Worm (Caenorhabditis elegans) whole organism, early embryonic: ENCODE data around the gene F20G2.5.

Experiments
- B0310.2 ChIP-seq: sonication (generic microtip); optimal IDR thresholded peaks from 2 replicates; lab custom pipeline; 2016; ENCODE audit warnings: mild to moderate bottlenecking, missing genetic modification characterization, missing compliant biosample characterization
- F13C5.2 ChIP-seq: sonication (generic microtip); optimal IDR thresholded peaks from 2 replicates; lab custom pipeline; 2017; ENCODE audit warnings: mild to moderate bottlenecking, missing genetic modification characterization, inconsistent platforms, missing compliant biosample characterization
- aly-1 ChIP-seq: sonication (generic microtip); optimal IDR thresholded peaks from 2 replicates; lab custom pipeline; 2016; ENCODE audit warnings: missing genetic modification characterization, missing compliant biosample characterization
- ama-1 ChIP-seq: fragments of 150-350 bp; optimal IDR thresholded peaks from 2 replicates; lab custom pipeline; 2014
- ceh-13 ChIP-seq: fragments of 200-800 bp; sonication (Bioruptor generic); optimal IDR thresholded peaks from 2 replicates; lab custom pipeline; 2018; ENCODE audit warnings: mild to moderate bottlenecking, missing genetic modification characterization, missing compliant biosample characterization
- ceh-36 ChIP-seq: sonication (generic microtip); optimal IDR thresholded peaks from 2 replicates; lab custom pipeline; 2016; ENCODE audit warnings: missing genetic modification characterization, inconsistent platforms, missing compliant biosample characterization
- ets-7 ChIP-seq: sonication (generic microtip); optimal IDR thresholded peaks from 2 replicates; lab custom pipeline; 2016; ENCODE audit warnings: missing genotype, missing genetic modification characterization, missing compliant biosample characterization
- flt-1 ChIP-seq: fragments of 200-800 bp; sonication (Bioruptor generic); IDR thresholded peaks from 2 replicates; pipeline ENCODE4 v1.3.6; 2022; ENCODE audit warnings: missing genetic modification characterization, missing compliant biosample characterization
- hmbx-1 ChIP-seq: sonication (generic microtip); optimal IDR thresholded peaks from 2 replicates; lab custom pipeline; 2016; ENCODE audit warnings: mild to moderate bottlenecking, missing genetic modification characterization, missing compliant biosample characterization
- hmg-4 ChIP-seq: fragments of 200-800 bp; sonication (Bioruptor generic); optimal IDR thresholded peaks from 2 replicates; lab custom pipeline; 2018; ENCODE audit warnings: mild to moderate bottlenecking, missing genetic modification characterization, missing compliant biosample characterization
- hnd-1 ChIP-seq: sonication (generic microtip); optimal IDR thresholded peaks from 2 replicates; lab custom pipeline; 2016; ENCODE audit warnings: missing genetic modification characterization, missing compliant biosample characterization
- pes-1 ChIP-seq: fragments of 200-800 bp; sonication (Bioruptor generic); IDR thresholded peaks from 2 replicates; pipeline ENCODE4 v1.3.6; 2022; ENCODE audit warnings: missing genetic modification reagents, missing genetic modification characterization, missing compliant biosample characterization
- scrt-1 ChIP-seq: fragments of 200-800 bp; sonication (Bioruptor generic); IDR thresholded peaks from 2 replicates; pipeline ENCODE4 v1.3.6; 2022; ENCODE audit warnings: missing genetic modification characterization, missing compliant biosample characterization
- sea-1 ChIP-seq: fragments of 200-800 bp; sonication (Bioruptor generic); conservative IDR thresholded peaks from 2 replicates; pipeline ENCODE4 v1.3.6; 2022; ENCODE audit warnings: missing genetic modification characterization, missing compliant biosample characterization
- tbx-11 ChIP-seq: fragments of 200-800 bp; sonication (Bioruptor generic); IDR thresholded peaks from 2 replicates; pipeline ENCODE4 v1.3.6; 2022; ENCODE audit warnings: missing genetic modification characterization, missing compliant biosample characterization
- tbx-37 ChIP-seq: fragments of 200-800 bp; sonication (Bioruptor generic); conservative IDR thresholded peaks from 2 replicates; pipeline ENCODE4 v1.3.6; 2022; ENCODE audit warnings: missing genetic modification reagents, missing genetic modification characterization, missing compliant biosample characterization
- tra-4 ChIP-seq: sonication (generic microtip); optimal IDR thresholded peaks from 2 replicates; lab custom pipeline; 2017; ENCODE audit warnings: missing genetic modification characterization, missing compliant biosample characterization

The F20G2.5 gene

ce11 chrV:13771209-13771608 is at the start of gene F20G2.5:
TSS of gene F20G2.5 (plus strand) at chrV:13771509.
- TF ChIP-seq flt-1 (no peak), scrt-1 (no peak), B0310.2 (tag; lab: Kevin White, UChicago) (no peak), hnd-1 (tag; lab: Kevin White, UChicago) (no peak)

DNA sequence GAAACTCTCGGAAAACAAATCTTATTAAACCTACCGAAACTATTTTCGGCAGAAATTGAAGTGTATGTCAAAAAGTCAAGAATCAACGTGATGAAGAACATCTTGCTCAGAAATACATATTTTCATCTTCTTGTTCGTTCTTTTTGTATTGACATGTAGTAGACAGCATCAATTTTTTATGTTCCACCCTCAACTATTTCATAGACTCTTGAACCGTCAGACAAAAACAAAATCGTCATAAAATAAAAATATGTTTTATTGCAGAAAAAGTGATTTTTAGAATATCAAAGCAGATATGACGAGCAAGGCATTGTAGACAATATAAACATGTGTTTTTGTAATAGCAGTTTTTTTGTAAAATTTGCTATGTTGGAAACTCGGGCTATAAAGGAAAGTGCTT is 46.5 kb upstream of the F20G2.5 start, which contains the start of gene F35E12.2:
F35E12.2 (minus strand) TSS at position 101 of the 400 bp plus-strand sequence.
- TF ChIP-seq tbx-37 (GFP tag; lab: Robert Waterston, UW) (no peak), ama-1 (lab: Kevin White, UChicago) (no peak), hmg-4 (GFP tag; lab: Kevin White, UChicago) (no peak), sea-1 (GFP tag; lab: Robert Waterston, UW) (no peak), flt-1 (no peak), scrt-1 (no peak), ceh-13 (GFP tag; lab: Kevin White, UChicago) (no peak), ets-7 (tag; lab: Kevin White, UChicago) (no peak), tra-4 (no peak), B0310.2 (tag; lab: Kevin White, UChicago) (no peak)

- TF ChIP-seq sea-1 (GFP tag; lab: Robert Waterston, UW) (no peak), F13C5.2 (tag; lab: Kevin White, UChicago) (no peak), ceh-36 (tag; lab: Kevin White, UChicago) (no peak), hmg-4 (GFP tag; lab: Kevin White, UChicago) (no peak), hnd-1 (tag; lab: Kevin White, UChicago) (no peak), ama-1 (lab: Kevin White, UChicago) (no peak), ets-7 (tag; lab: Kevin White, UChicago) (no peak), scrt-1 (no peak), flt-1 (no peak), B0310.2 (tag; lab: Kevin White, UChicago) (no peak), tra-4 (no peak), ceh-13 (GFP tag; lab: Kevin White, UChicago) (no peak), pes-1 (GFP tag; lab: Robert Waterston, UW) (no peak), hmbx-1 (no peak), tbx-11 (GFP tag; lab: Robert Waterston, UW) (no peak), tbx-37 (GFP tag; lab: Robert Waterston, UW) (no peak), aly-1 (tag; lab: Kevin White, UChicago) (no peak)
Observed at ce11 chrV:13725574-13725973, 45.7 kb upstream of the F20G2.5 start, which contains the start of gene fbxa-181. TSS of gene fbxa-181 (plus strand) at chrV:13725874.

- TF ChIP-seq sea-1 (GFP tag; lab: Robert Waterston, UW) = no peak
- no peak for TF ChIP-seq ets-7 (tag; lab: Kevin White, UChicago)
- TF ChIP-seq B0310.2 (tag; lab: Kevin White, UChicago) = no peak
- TF ChIP-seq ceh-13 (GFP tag; lab: Kevin White, UChicago) = no peak
- TF ChIP-seq flt-1 = no peak
- TF ChIP-seq hnd-1 (tag; lab: Kevin White, UChicago) = no peak
- no peak for TF ChIP-seq hmg-4 (GFP tag; lab: Kevin White, UChicago)
- TF ChIP-seq aly-1 (tag; lab: Kevin White, UChicago) = no peak
- TF ChIP-seq pes-1 (GFP tag; lab: Robert Waterston, UW) = no peak
- no peak for TF ChIP-seq tbx-37 (GFP tag; lab: Robert Waterston, UW)
- TF ChIP-seq scrt-1 = no peak
- no peak for TF ChIP-seq hmbx-1
- no peak for TF ChIP-seq tra-4
- TF ChIP-seq ama-1 (lab: Kevin White, UChicago) = no peak
- no peak for TF ChIP-seq tbx-11 (GFP tag; lab: Robert Waterston, UW)
- TF ChIP-seq ceh-36 (tag; lab: Kevin White, UChicago) = no peak
- TF ChIP-seq F13C5.2 (tag; lab: Kevin White, UChicago) = no peak
Observed at ce11 chrV:13730762-13731161, 40.5 kb upstream of the F20G2.5 start, which contains the start of gene dct-17. TSS of gene dct-17 (minus strand) at chrV:13730784.

DNA sequence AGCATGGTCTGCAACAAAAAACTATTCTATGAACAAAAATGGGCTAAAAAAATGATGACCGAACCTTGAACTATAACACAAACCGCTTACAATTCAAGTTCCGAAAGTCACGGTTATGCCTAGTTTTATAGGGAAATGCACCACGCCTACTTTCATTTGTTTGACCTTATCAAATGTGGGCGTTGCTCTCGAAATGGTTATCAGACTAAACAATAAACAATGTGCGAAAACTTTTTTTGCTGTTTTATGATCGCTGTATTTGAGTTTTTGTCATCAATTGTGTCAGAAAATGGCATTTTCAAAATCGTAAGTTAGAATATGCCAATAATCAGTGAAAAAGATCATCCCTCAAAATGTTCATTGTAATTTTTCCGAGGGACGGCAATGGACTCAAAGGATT is 35.2 kb upstream of the F20G2.5 start, which contains the start of gene F35E12.6:
F35E12.6 (minus strand) TSS at position 101 of the 400 bp plus-strand sequence.
- no peak for TF ChIP-seq hnd-1 (tag; lab: Kevin White, UChicago)
- no peak for TF ChIP-seq pes-1 (GFP tag; lab: Robert Waterston, UW)
- no peak for TF ChIP-seq ceh-36 (tag; lab: Kevin White, UChicago)
- no peak for TF ChIP-seq tra-4
- no peak for TF ChIP-seq F13C5.2 (tag; lab: Kevin White, UChicago)
- no peak for TF ChIP-seq sea-1 (GFP tag; lab: Robert Waterston, UW)
- no peak for TF ChIP-seq B0310.2 (tag; lab: Kevin White, UChicago)
- TF ChIP-seq hmg-4 (GFP tag; lab: Kevin White, UChicago) = no peak

ce11 chrV:13738374-13738773 is 32.9 kb upstream of the F20G2.5 start, which contains the start of gene irg-5:
TSS of gene irg-5 (minus strand) at chrV:13738474.
- TF ChIP-seq ets-7 (tag; lab: Kevin White, UChicago) = no peak
- TF ChIP-seq scrt-1 = no peak
- no peak for TF ChIP-seq tra-4
- TF ChIP-seq pes-1 (GFP tag; lab: Robert Waterston, UW) = no peak
- no peak for TF ChIP-seq ama-1 (lab: Kevin White, UChicago)
- no peak for TF ChIP-seq hmg-4 (GFP tag; lab: Kevin White, UChicago)
- TF ChIP-seq sea-1 (GFP tag; lab: Robert Waterston, UW) = no peak

DNA sequence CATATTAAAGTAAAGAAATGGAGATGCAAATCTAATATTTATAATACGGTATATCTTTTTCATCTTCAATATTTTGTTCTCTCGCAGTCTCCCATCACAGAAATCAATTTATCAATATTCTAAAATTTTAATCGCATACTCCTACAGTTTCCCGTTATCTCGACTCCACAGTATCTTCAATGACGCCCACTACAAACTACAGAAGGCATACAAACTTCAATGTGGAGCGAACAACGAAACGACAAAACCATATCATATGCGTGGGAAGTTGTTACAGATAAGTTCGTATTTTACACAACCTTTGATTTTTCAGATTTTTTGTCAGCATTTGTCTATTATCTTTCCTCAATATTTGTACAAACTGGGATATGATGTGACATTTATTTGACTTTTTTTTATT is 31.4 kb upstream of the F20G2.5 start:
- no peak for TF ChIP-seq aly-1 (tag; lab: Kevin White, UChicago)
- no peak for TF ChIP-seq B0310.2 (tag; lab: Kevin White, UChicago)
- no peak for TF ChIP-seq flt-1

DNA sequence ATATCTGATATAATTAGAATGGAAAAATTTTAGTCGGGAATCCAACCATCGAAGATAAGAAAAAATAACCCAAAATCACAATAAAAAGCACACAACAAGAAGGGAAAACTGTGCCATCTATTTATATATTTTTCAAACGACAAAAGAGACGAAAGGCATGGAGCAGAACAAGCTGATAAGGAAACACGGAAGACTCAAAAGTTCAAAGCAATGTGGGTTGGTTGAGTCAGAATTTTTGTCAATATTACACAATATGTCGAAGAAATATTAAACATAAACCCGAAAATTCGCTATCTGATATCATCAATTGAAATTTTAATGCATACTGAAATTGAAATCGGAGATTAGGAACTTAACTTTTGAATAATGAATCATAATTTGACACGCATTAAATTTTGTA is 26.4 kb upstream of the F20G2.5 start, which contains the start of gene F35E12.9:
F35E12.9 (minus strand) TSS at position 227 of the 400 bp plus-strand sequence.
- TF ChIP-seq hmbx-1 (no peak), ceh-36 (tag; lab: Kevin White, UChicago) (no peak)
